Worm (Caenorhabditis elegans) whole organism, L1 larva: Measurements from ENCODE around the gene F53F8.4.

Experiments
- aly-2 ChIP-seq: fragments of 150-350 bp; optimal IDR thresholded peaks from 2 replicates; lab custom pipeline; 2014; ENCODE audit warnings: missing biosample characterization, missing genetic modification characterization
- ama-1 ChIP-seq: fragments of 150-350 bp; optimal IDR thresholded peaks from 2 replicates; lab custom pipeline; 2014
- blmp-1 ChIP-seq: fragments of 150-350 bp; optimal IDR thresholded peaks from 2 replicates; lab custom pipeline; 2014; ENCODE audit warnings: missing biosample characterization, missing genetic modification characterization
- ceh-63 ChIP-seq: fragments of 200-800 bp; sonication (Bioruptor generic); optimal IDR thresholded peaks from 2 replicates; lab custom pipeline; 2018; ENCODE audit warnings: mild to moderate bottlenecking, missing genetic modification characterization, missing compliant biosample characterization
- ceh-88 ChIP-seq: fragments of 200-800 bp; sonication (Bioruptor generic); IDR thresholded peaks from 2 replicates; pipeline ENCODE4 v1.3.6; 2022; ENCODE audit warnings: missing genetic modification characterization, missing compliant biosample characterization
- dsc-1 ChIP-seq: sonication (generic microtip); optimal IDR thresholded peaks from 2 replicates; lab custom pipeline; 2016; ENCODE audit warnings: mild to moderate bottlenecking, missing genetic modification characterization, missing compliant biosample characterization
- efl-1 ChIP-seq, 4 experiments: fragments of 150-350 bp; optimal IDR thresholded peaks in 3 of 4; peaks in 1 of 4; 1 replicate in 1 of 4; 2 replicates in 3 of 4; lab custom pipeline; 2014; ENCODE audit warnings: missing biosample characterization in 2 of 4, missing genetic modification characterization in 2 of 4, missing genetic modification reagents in 2 of 4
- efl-3 ChIP-seq: fragments of 200-800 bp; sonication (Bioruptor generic); optimal IDR thresholded peaks from 2 replicates; lab custom pipeline; 2018; ENCODE audit warnings: mild to moderate bottlenecking, missing genetic modification characterization, missing compliant biosample characterization
- egl-27 ChIP-seq, 2 experiments: fragments of 150-350 bp in 1 of 2; sonication (generic microtip); optimal IDR thresholded peaks; 3 replicates each; lab custom pipeline; 2017 to 2018; ENCODE audit warnings: missing biosample characterization in 2 of 2, missing genetic modification characterization in 2 of 2, missing genetic modification reagents in 2 of 2
- elt-2 ChIP-seq: sonication (generic microtip); optimal IDR thresholded peaks from 2 replicates; lab custom pipeline; 2016; ENCODE audit warnings: missing genetic modification characterization, mild to moderate bottlenecking, inconsistent platforms, missing compliant biosample characterization, missing genetic modification reagents
- elt-3 ChIP-seq, 6 experiments: fragments of 150-350 bp in 1 of 6; sonication (generic microtip); optimal IDR thresholded peaks; 2 replicates each; lab custom pipeline; 2017 to 2018; ENCODE audit warnings: missing biosample characterization in 6 of 6, missing genetic modification characterization in 6 of 6, inconsistent platforms in 1 of 6
- grh-1 ChIP-seq: fragments of 200-800 bp; sonication (Bioruptor generic); IDR thresholded peaks from 2 replicates; pipeline ENCODE4 v1.3.6; 2022; ENCODE audit warnings: missing genetic modification reagents, missing genetic modification characterization, missing compliant biosample characterization
- lin-13 ChIP-seq: fragments of 150-350 bp; optimal IDR thresholded peaks from 2 replicates; lab custom pipeline; 2014; ENCODE audit warnings: missing biosample characterization, missing genetic modification reagents, missing genetic modification characterization
- lin-15B ChIP-seq: fragments of 150-350 bp; sonication (generic microtip); optimal IDR thresholded peaks from 3 replicates; lab custom pipeline; 2014; ENCODE audit warnings: missing biosample characterization, missing genetic modification characterization
- lsy-2 ChIP-seq, 2 experiments: fragments of 150-350 bp; optimal IDR thresholded peaks; 2 replicates each; lab custom pipeline; 2014; ENCODE audit warnings: missing biosample characterization in 2 of 2, missing genetic modification characterization in 2 of 2
- mdl-1 ChIP-seq, 2 experiments: fragments of 150-350 bp; optimal IDR thresholded peaks; 2 replicates each; lab custom pipeline; 2014 to 2017; ENCODE audit warnings: missing biosample characterization in 2 of 2, missing genetic modification characterization in 2 of 2, inconsistent platforms in 1 of 2
- mep-1 ChIP-seq: fragments of 150-350 bp; optimal IDR thresholded peaks from 2 replicates; lab custom pipeline; 2014; ENCODE audit warnings: missing biosample characterization, missing genetic modification characterization
- nhr-28 ChIP-seq: fragments of 150-350 bp; optimal IDR thresholded peaks from 2 replicates; lab custom pipeline; 2014; ENCODE audit warnings: missing biosample characterization, missing genetic modification characterization
- nhr-71 ChIP-seq: sonication (generic microtip); optimal IDR thresholded peaks from 2 replicates; lab custom pipeline; 2016; ENCODE audit warnings: mild to moderate bottlenecking, missing genetic modification characterization, moderate library complexity, missing compliant biosample characterization
- nhr-84 ChIP-seq: sonication (generic microtip); optimal IDR thresholded peaks from 2 replicates; lab custom pipeline; 2017; ENCODE audit warnings: missing biosample characterization, missing genetic modification characterization
- nhr-85 ChIP-seq: sonication (generic microtip); peaks from one replicate; lab custom pipeline; 2016; ENCODE audit warnings: missing genetic modification characterization, inconsistent platforms, missing compliant biosample characterization
- nhr-90 ChIP-seq: sonication (generic microtip); optimal IDR thresholded peaks from 2 replicates; lab custom pipeline; 2016; ENCODE audit warnings: mild to moderate bottlenecking, missing genetic modification characterization, missing compliant biosample characterization; ENCODE audit not compliant: poor library complexity
- pag-3 ChIP-seq: sonication (generic microtip); optimal IDR thresholded peaks from 2 replicates; lab custom pipeline; 2017; ENCODE audit warnings: missing genetic modification characterization, mild to moderate bottlenecking, missing compliant biosample characterization, antibody characterized with exemption, borderline replicate concordance; ENCODE audit not compliant: insufficient read depth
- pax-3 ChIP-seq: fragments of 200-800 bp; sonication (Bioruptor generic); optimal IDR thresholded peaks from 2 replicates; lab custom pipeline; 2018; ENCODE audit warnings: mild to moderate bottlenecking, missing genetic modification characterization, moderate library complexity, missing compliant biosample characterization
- rnt-1 ChIP-seq: sonication (generic microtip); optimal IDR thresholded peaks from 2 replicates; lab custom pipeline; 2016; ENCODE audit warnings: mild to moderate bottlenecking, missing genetic modification characterization, moderate library complexity, missing compliant biosample characterization
- sptf-1 ChIP-seq: fragments of 150-350 bp; optimal IDR thresholded peaks from 2 replicates; lab custom pipeline; 2014; ENCODE audit warnings: missing biosample characterization, missing genetic modification characterization
- sup-37 ChIP-seq: fragments of 200-800 bp; sonication (Bioruptor generic); optimal IDR thresholded peaks from 2 replicates; lab custom pipeline; 2018; ENCODE audit warnings: mild to moderate bottlenecking, missing genetic modification characterization, missing compliant biosample characterization
- swsn-7 ChIP-seq: sonication (generic microtip); optimal IDR thresholded peaks from 2 replicates; lab custom pipeline; 2016; ENCODE audit warnings: missing genetic modification characterization, missing compliant biosample characterization
- unc-30 ChIP-seq: sonication (generic microtip); optimal IDR thresholded peaks from 2 replicates; lab custom pipeline; 2017; ENCODE audit warnings: missing biosample characterization, missing genetic modification characterization
- unc-98 ChIP-seq: fragments of 200-800 bp; sonication (Bioruptor generic); IDR thresholded peaks from 2 replicates; pipeline ENCODE4 v1.3.6; 2022; ENCODE audit warnings: missing genetic modification characterization, missing compliant biosample characterization
- xbp-1 ChIP-seq: sonication (generic microtip); optimal IDR thresholded peaks from 2 replicates; lab custom pipeline; 2016; ENCODE audit warnings: missing genetic modification characterization, missing compliant biosample characterization
- zag-1 ChIP-seq: fragments of 150-350 bp; optimal IDR thresholded peaks from 2 replicates; lab custom pipeline; 2014; ENCODE audit warnings: missing biosample characterization, missing genetic modification characterization

F53F8.4 gene

ce11 chrV:20722447-20722846 lies 31.0 kb upstream of the F53F8.4 start:
- TF ChIP-seq efl-1 (optimal IDR thresholded peaks at IDR 0.05; lab: Kevin White, UChicago), result no peak
- peak in 1 of 2 experiments; percentile 58 for TF ChIP-seq efl-1 (GFP tag; optimal IDR thresholded peaks at IDR 0.05 in 1 of 2; lab: Kevin White, UChicago)
- no peak for TF ChIP-seq egl-27 (tag; optimal IDR thresholded peaks at IDR 0.05; lab: Kevin White, UChicago)
- TF ChIP-seq, all 84 proteins: peak for 1

ce11 chrV:20721934-20722333 lies 30.4 kb upstream of the F53F8.4 start, which contains the start of gene Y44A6C.2:
Gene Y44A6C.2, plus strand, starts transcription at chrV:20722234.
- TF ChIP-seq sptf-1 (tag; lab: Kevin White, UChicago), result no peak
- TF ChIP-seq pag-3 (tag; lab: Kevin White, UChicago), result no peak
- TF ChIP-seq nhr-84 (tag; lab: Kevin White, UChicago), result no peak
- no peak for TF ChIP-seq lin-13
- TF ChIP-seq aly-2 (tag; lab: Kevin White, UChicago), result no peak
- TF ChIP-seq egl-27 (tag; optimal IDR thresholded peaks at IDR 0.05; lab: Kevin White, UChicago), result no peak
- no peak for TF ChIP-seq sup-37 (GFP tag; lab: Kevin White, UChicago)
- no peak for TF ChIP-seq unc-30
- TF ChIP-seq mdl-1 (tag; optimal IDR thresholded peaks at IDR 0.05; lab: Kevin White, UChicago), result no peak
- TF ChIP-seq ceh-88 (GFP tag; lab: Robert Waterston, UW), result no peak
- TF ChIP-seq blmp-1 (tag; lab: Kevin White, UChicago), result no peak
- no peak for TF ChIP-seq grh-1 (GFP tag; lab: Robert Waterston, UW)
- TF ChIP-seq elt-2 (tag; lab: Kevin White, UChicago), result no peak

ce11 chrV:20716830-20717441 lies 25.5 kb upstream of the F53F8.4 start:
- TF ChIP-seq nhr-71, result no peak
- no peak for TF ChIP-seq egl-27 (tag; optimal IDR thresholded peaks at IDR 0.05; lab: Kevin White, UChicago)
- no peak for TF ChIP-seq lsy-2 (tag; optimal IDR thresholded peaks at IDR 0.05; lab: Kevin White, UChicago)
- TF ChIP-seq ama-1 (lab: Kevin White, UChicago), result peak; percentile 5
- TF ChIP-seq unc-98 (GFP tag; lab: Robert Waterston, UW), result no peak
- no peak for TF ChIP-seq nhr-90
- peak; percentile 18 for TF ChIP-seq rnt-1
- no peak for TF ChIP-seq nhr-28
- TF ChIP-seq efl-1 (optimal IDR thresholded peaks at IDR 0.05; lab: Kevin White, UChicago), result no peak
- TF ChIP-seq efl-1 (GFP tag; optimal IDR thresholded peaks at IDR 0.05 in 1 of 2; lab: Kevin White, UChicago), result peak in 1 of 2 experiments; percentile 78
- peak; percentile 23 for TF ChIP-seq sup-37 (GFP tag; lab: Kevin White, UChicago)
- no peak for TF ChIP-seq ceh-63 (GFP tag; lab: Kevin White, UChicago)
- TF ChIP-seq elt-3 (tag; optimal IDR thresholded peaks at IDR 0.05; lab: Kevin White, UChicago), result no peak
- TF ChIP-seq xbp-1, result no peak
- TF ChIP-seq swsn-7, result no peak
- TF ChIP-seq lin-13, result no peak
- TF ChIP-seq zag-1 (tag; lab: Kevin White, UChicago), result no peak
- TF ChIP-seq nhr-85 (tag; lab: Kevin White, UChicago), result peak; percentile 24
- no peak for TF ChIP-seq lin-15B (tag; lab: Kevin White, UChicago)
- no peak for TF ChIP-seq mep-1 (tag; lab: Kevin White, UChicago)
- TF ChIP-seq efl-3 (GFP tag; lab: Kevin White, UChicago), result no peak

ce11 chrV:20716267-20716666 lies 24.8 kb upstream of the F53F8.4 start:
- TF ChIP-seq lsy-2 (tag; optimal IDR thresholded peaks at IDR 0.05; lab: Kevin White, UChicago) (no peak), dsc-1 (tag; lab: Kevin White, UChicago) (peak; percentile 1), efl-1 (optimal IDR thresholded peaks at IDR 0.05; lab: Kevin White, UChicago) (no peak), efl-1 (GFP tag; optimal IDR thresholded peaks at IDR 0.05 in 1 of 2; lab: Kevin White, UChicago) (peak in 1 of 2 experiments; percentile 70)

- TF ChIP-seq pax-3 (tag; lab: Kevin White, UChicago) (no peak), ama-1 (lab: Kevin White, UChicago) (peak; percentile 11)
Measured at ce11 chrV:20714503-20714902, 23.0 kb upstream of the F53F8.4 start.
